Fruit fly (Drosophila melanogaster): ENCODE data around the gene Rev1.

DNA sequence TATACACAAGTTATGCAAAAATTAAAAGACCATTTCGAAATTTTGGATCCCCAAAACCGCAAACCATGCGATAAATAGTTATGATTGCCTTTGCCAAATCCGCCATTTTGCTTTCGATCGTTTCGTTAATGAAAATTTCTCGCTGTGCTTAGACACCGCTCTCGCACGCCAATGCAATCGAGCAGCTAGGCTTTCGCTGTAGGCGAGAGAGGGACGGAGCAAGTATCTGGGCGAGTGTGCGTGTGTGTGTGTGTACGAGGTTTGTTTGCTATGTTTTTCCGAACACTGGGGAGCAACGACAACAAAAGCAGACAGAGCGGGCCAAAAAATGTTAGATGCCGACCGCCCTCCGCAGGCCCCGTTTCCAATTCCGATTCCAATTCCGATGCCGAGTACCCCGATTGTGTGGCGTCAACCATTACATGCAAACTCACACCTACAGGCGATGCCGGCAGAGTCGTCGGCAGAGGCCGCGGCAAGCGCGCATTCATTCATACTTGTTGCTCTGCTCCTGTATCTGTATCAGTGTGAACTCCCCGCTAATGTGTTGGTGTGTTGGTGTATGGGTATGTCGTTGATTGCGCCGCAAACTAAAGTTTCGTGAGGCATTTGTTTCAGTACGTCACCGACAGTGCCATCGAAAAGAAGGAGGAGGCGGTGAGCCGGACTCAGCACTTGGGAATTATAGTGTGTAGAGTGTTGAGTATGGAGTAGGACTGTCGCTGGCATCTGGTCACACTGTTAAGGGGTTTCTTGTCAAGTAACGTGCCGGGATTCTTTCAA lies 26.2 kb upstream of the Rev1 start:
- peak; percentile 41 for TF ChIP-seq woc (GFP tag; optimal IDR thresholded peaks at IDR 0.05)
- peak; percentile 85 for TF ChIP-seq N (GFP tag; optimal IDR thresholded peaks at IDR 0.05)
- TF ChIP-seq rgr (GFP tag; optimal IDR thresholded peaks at IDR 0.05): peak; percentile 31

All from whole organism, wandering third instar larva.